Worm (Caenorhabditis elegans): Measurements from ENCODE around the gene eef-1B.2.
"Not testable (repeated sequence)": the region's sequence is repeated elsewhere in the genome, so short reads cannot be mapped to it uniquely, and the experiment has no call there.

eef-1B.2 gene

ce11 chrIV:15036974-15037373, at the start of gene eef-1B.2 (continued):
- TF ChIP-seq fkh-4 (tag; optimal IDR thresholded peaks at IDR 0.05; ENCODE audit: borderline replicate concordance) = no peak
- TF ChIP-seq rnt-1 (tag; optimal IDR thresholded peaks at IDR 0.05) = no peak
- no peak for TF ChIP-seq hpl-2 (GFP tag; optimal IDR thresholded peaks at IDR 0.05)
- no peak for TF ChIP-seq nhr-12 (tag; optimal IDR thresholded peaks at IDR 0.05)
- no peak for TF ChIP-seq pax-3 (tag; optimal IDR thresholded peaks at IDR 0.05)
- TF ChIP-seq lin-15B (tag; optimal IDR thresholded peaks at IDR 0.05) = peak; percentile 59
- peak; percentile 94 to 96 for TF ChIP-seq lin-35 (GFP tag; optimal IDR thresholded peaks at IDR 0.05)
- no peak for TF ChIP-seq snpc-4 (tag; optimal IDR thresholded peaks at IDR 0.05)
- TF ChIP-seq mab-9 (GFP tag; IDR thresholded peaks at IDR 0.05) = no peak
- peak; percentile 61 for TF ChIP-seq tbx-2 (tag; optimal IDR thresholded peaks at IDR 0.05)
- TF ChIP-seq F16B12.6 (tag; optimal IDR thresholded peaks at IDR 0.05) = peak; percentile 61
- TF ChIP-seq irx-1 (tag; optimal IDR thresholded peaks at IDR 0.05) = no peak
- TF ChIP-seq zag-1 (tag; optimal IDR thresholded peaks at IDR 0.05) = no peak
- TF ChIP-seq zip-4 (GFP tag; optimal IDR thresholded peaks at IDR 0.05) = no peak
- TF ChIP-seq ceh-8 (GFP tag; optimal IDR thresholded peaks at IDR 0.05) = no peak
- TF ChIP-seq fkh-8 (tag; optimal IDR thresholded peaks at IDR 0.05) = peak; percentile 24
- peak; percentile 76 for TF ChIP-seq skn-1 (tag; optimal IDR thresholded peaks at IDR 0.05)
- TF ChIP-seq sox-4 (tag; optimal IDR thresholded peaks at IDR 0.05) = no peak
- peak; percentile 52 for TF ChIP-seq isw-1 (GFP tag; IDR thresholded peaks at IDR 0.05)
- TF ChIP-seq aha-1 (tag; optimal IDR thresholded peaks at IDR 0.05) = no peak
- no peak for TF ChIP-seq fkh-10 (GFP tag; optimal IDR thresholded peaks at IDR 0.05)
- peak; percentile 47 for TF ChIP-seq lin-13 (GFP tag; optimal IDR thresholded peaks at IDR 0.05)
- peak in 1 of 2 experiments; percentile 71 for TF ChIP-seq mdl-1 (tag; optimal IDR thresholded peaks at IDR 0.05)
- no peak for TF ChIP-seq hlh-4 (tag; optimal IDR thresholded peaks at IDR 0.05)
- TF ChIP-seq nhr-84 (tag; optimal IDR thresholded peaks at IDR 0.05) = no peak
- peak; percentile 72 for TF ChIP-seq xbp-1 (tag; optimal IDR thresholded peaks at IDR 0.05)
- TF ChIP-seq ceh-63 (GFP tag; optimal IDR thresholded peaks at IDR 0.05) = no peak
- no peak for TF ChIP-seq hlh-17 (GFP tag; optimal IDR thresholded peaks at IDR 0.05; ENCODE audit: borderline replicate concordance)
- TF ChIP-seq lin-14 (GFP tag; optimal IDR thresholded peaks at IDR 0.05) = no peak
- peak; percentile 80 for TF ChIP-seq C16A3.4 (tag; optimal IDR thresholded peaks at IDR 0.05)
- peak; percentile 16 for TF ChIP-seq egl-13 (tag; optimal IDR thresholded peaks at IDR 0.05)

ce11 chrIV:15006494-15006893, 30.6 kb upstream of the eef-1B.2 start, which contains the start of gene Y41E3.6:
Y41E3.6 (plus strand) TSS chrIV:15006794.
- TF ChIP-seq nhr-90 (tag; optimal IDR thresholded peaks at IDR 0.05; ENCODE audit: poor library complexity); egl-13 (tag; optimal IDR thresholded peaks at IDR 0.05); ztf-11 (tag; optimal IDR thresholded peaks at IDR 0.05): not testable (repeated sequence)

- TF ChIP-seq efl-1 (optimal IDR thresholded peaks at IDR 0.05) (no peak), efl-1 (GFP tag; optimal IDR thresholded peaks at IDR 0.05 in 1 of 2) (peak in 1 of 2 experiments; percentile 65), nhr-90 (tag; optimal IDR thresholded peaks at IDR 0.05; ENCODE audit: poor library complexity) (no peak)
These were observed 28.9 kb upstream of the eef-1B.2 start for ce11 chrIV:15008200-15008599.

ce11 chrIV:15011169-15011568, 26.0 kb upstream of the eef-1B.2 start:
- TF ChIP-seq nhr-84 (tag; optimal IDR thresholded peaks at IDR 0.05) = no peak
- no peak for TF ChIP-seq aly-2 (tag; optimal IDR thresholded peaks at IDR 0.05)
- TF ChIP-seq skn-1 (tag; optimal IDR thresholded peaks at IDR 0.05) = no peak
- no peak for TF ChIP-seq F16B12.6 (tag; optimal IDR thresholded peaks at IDR 0.05)
- no peak for TF ChIP-seq nhr-47 (tag; optimal IDR thresholded peaks at IDR 0.05)
- TF ChIP-seq nhr-11 (tag; optimal IDR thresholded peaks at IDR 0.05) = no peak
- no peak for TF ChIP-seq tbx-2 (tag; optimal IDR thresholded peaks at IDR 0.05)
- no peak for TF ChIP-seq dpl-1 (GFP tag; optimal IDR thresholded peaks at IDR 0.05)
- no peak for TF ChIP-seq nhr-90 (tag; optimal IDR thresholded peaks at IDR 0.05; ENCODE audit: poor library complexity)
- TF ChIP-seq nhr-12 (tag; optimal IDR thresholded peaks at IDR 0.05) = no peak
- no peak for TF ChIP-seq C04F5.9 (tag; optimal IDR thresholded peaks at IDR 0.05)
- no peak for TF ChIP-seq fkh-10 (GFP tag; optimal IDR thresholded peaks at IDR 0.05)
- TF ChIP-seq unc-86 (tag; optimal IDR thresholded peaks at IDR 0.05) = no peak
- no peak for TF ChIP-seq mef-2 (tag; optimal IDR thresholded peaks at IDR 0.05)
- no peak for TF ChIP-seq irx-1 (tag; optimal IDR thresholded peaks at IDR 0.05)
- no peak for TF ChIP-seq tlp-1 (tag; optimal IDR thresholded peaks at IDR 0.05)

Data from whole organism, L1 larva.